Worm (Caenorhabditis elegans): ENCODE data around the gene rpl-10.

Gene rpl-10

DNA sequence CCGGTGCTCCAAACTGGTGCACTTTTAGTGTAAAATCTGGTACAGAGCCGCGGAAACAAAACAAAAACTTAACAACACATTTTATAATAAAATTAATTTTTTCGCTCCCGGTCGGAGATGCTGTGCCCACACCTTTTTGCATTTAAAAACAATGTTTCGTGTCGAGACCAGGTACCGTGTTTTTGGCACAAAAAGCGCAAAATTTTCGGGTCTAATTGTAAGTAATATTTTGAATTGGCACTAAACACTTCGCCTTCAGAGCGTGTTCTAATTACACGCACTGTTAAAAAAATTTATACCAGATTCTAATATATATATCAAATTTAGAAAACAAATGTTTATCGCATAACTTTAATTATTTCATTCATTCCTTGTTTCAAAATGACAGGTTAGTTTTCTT, 37.8 kb downstream of the rpl-10 start, which contains the start of gene dylt-3:
Gene dylt-3 (plus strand): TSS at position 301 of the 400 bp plus-strand sequence.
- TF ChIP-seq med-1 (GFP tag; optimal IDR thresholded peaks at IDR 0.05; ENCODE audit: insufficient read depth) (no peak), klf-2 (GFP tag; conservative IDR thresholded peaks at IDR 0.05) (no peak), ref-1 (GFP tag; conservative IDR thresholded peaks at IDR 0.05) (no peak), flt-1 (GFP tag; IDR thresholded peaks at IDR 0.05) (no peak), tab-1 (GFP tag; IDR thresholded peaks at IDR 0.05) (no peak), T22C8.4 (GFP tag; IDR thresholded peaks at IDR 0.05) (no peak), ztf-23 (GFP tag; IDR thresholded peaks at IDR 0.05) (no peak), ztf-29 (GFP tag; IDR thresholded peaks at IDR 0.05) (no peak), cog-1 (tag; optimal IDR thresholded peaks at IDR 0.05) (no peak)

DNA sequence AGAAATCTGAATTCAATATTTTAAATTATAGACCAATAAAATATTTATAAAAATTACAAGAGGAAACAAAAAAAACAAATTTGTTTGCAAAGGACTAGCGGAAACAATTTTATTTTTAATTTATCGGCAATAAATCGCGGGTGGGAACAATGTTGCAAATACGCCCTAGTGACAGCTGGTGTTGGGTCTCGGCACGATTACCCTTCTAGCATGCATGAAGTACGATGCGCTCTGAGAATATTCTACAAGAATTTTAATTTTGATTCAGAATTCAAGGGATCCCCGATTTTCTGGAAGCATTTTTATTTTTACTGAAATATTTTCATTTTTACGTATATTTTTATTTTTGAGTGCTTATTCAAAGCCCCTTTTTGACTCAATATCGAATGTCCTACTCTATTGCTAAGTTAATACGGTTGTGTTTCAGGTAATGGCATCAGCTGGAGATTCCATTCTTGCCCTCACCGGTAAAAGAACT, 41.4 kb downstream of the rpl-10 start, which contains the start of the genes mig-5 and cct-1:
Gene mig-5 (minus strand): TSS at position 8 of the 478 bp plus-strand sequence.
Gene cct-1 (plus strand): TSS at position 428 of the 478 bp plus-strand sequence.
- TF ChIP-seq flt-1 (GFP tag; IDR thresholded peaks at IDR 0.05): peak; percentile 71
- TF ChIP-seq ztf-23 (GFP tag; IDR thresholded peaks at IDR 0.05): no peak; the same call in 1 of the 2 replicates
- peak; percentile 84 for TF ChIP-seq cog-1 (tag; optimal IDR thresholded peaks at IDR 0.05)

DNA sequence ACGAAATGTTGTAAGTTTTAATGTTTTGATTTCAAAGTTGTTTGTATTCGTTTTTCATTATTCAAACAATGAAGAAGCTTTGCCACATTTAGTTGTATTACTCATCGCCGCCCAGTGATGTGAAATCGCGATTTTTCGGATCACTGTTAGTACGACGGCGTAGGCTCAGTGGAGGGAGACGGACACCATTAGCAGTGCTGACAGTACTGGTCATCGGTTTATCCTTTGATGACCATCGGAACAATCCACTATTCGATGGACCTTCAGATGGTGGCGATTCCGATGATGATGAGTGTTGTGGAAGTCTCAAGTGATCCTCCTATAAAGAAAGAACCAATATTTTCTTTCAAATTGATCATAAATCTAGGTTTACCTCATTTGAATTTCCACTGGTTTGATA, 43.8 kb downstream of the rpl-10 start:
- TF ChIP-seq ztf-29 (GFP tag; IDR thresholded peaks at IDR 0.05): no peak
- TF ChIP-seq tab-1 (GFP tag; IDR thresholded peaks at IDR 0.05): no peak
- TF ChIP-seq T22C8.4 (GFP tag; IDR thresholded peaks at IDR 0.05): no peak
- TF ChIP-seq klf-2 (GFP tag; conservative IDR thresholded peaks at IDR 0.05): no peak
- TF ChIP-seq ztf-23 (GFP tag; IDR thresholded peaks at IDR 0.05): no peak
- no peak for TF ChIP-seq ref-1 (GFP tag; conservative IDR thresholded peaks at IDR 0.05)
- no peak for TF ChIP-seq med-1 (GFP tag; optimal IDR thresholded peaks at IDR 0.05; ENCODE audit: insufficient read depth)
- TF ChIP-seq flt-1 (GFP tag; IDR thresholded peaks at IDR 0.05): no peak
- no peak for TF ChIP-seq cog-1 (tag; optimal IDR thresholded peaks at IDR 0.05)

DNA sequence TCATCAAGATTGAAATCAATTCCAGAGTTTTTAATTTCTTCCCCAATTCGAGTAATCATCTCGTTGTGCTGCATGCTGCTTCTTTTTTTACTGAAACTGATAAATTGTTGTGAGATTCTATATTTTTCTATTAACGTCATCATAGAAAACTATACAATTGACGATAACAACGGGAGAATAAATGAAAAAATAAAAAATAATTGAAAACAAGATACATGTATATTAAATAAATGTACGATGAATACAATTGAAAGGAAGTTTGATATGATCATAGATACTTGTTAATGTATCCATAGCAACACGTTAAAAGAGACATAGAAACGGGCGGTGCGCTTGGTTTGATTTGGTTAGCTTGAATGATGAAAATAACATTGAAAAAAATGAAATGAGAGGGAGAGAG, 46.8 kb downstream of the rpl-10 start, which contains the start of gene T05C12.8:
Gene T05C12.8 (minus strand): TSS at position 101 of the 400 bp plus-strand sequence.
- TF ChIP-seq ref-1 (GFP tag; conservative IDR thresholded peaks at IDR 0.05) (no peak), T22C8.4 (GFP tag; IDR thresholded peaks at IDR 0.05) (no peak), ztf-29 (GFP tag; IDR thresholded peaks at IDR 0.05) (no peak), tab-1 (GFP tag; IDR thresholded peaks at IDR 0.05) (no peak), cog-1 (tag; optimal IDR thresholded peaks at IDR 0.05) (no peak), klf-2 (GFP tag; conservative IDR thresholded peaks at IDR 0.05) (no peak), ztf-23 (GFP tag; IDR thresholded peaks at IDR 0.05) (no peak), flt-1 (GFP tag; IDR thresholded peaks at IDR 0.05) (no peak), med-1 (GFP tag; optimal IDR thresholded peaks at IDR 0.05; ENCODE audit: insufficient read depth) (no peak)

DNA sequence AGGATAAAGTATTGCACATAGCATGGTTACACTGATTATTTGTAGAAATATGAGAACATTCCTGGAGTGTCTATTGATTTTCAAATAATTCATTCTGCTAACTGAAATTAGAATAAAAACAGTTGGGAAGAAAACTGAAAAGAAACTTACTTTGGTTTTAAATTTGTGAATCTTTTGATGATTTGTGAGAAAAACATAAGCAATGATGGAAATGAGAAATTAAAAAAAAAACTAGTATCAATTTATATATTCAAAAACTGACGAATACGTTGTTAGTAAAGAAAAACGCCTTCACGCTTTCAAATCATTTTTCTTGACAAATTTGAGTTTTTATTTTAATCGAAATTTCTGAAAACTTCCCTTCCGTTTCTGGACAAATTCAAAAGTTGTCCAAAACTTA, 49.4 kb downstream of the rpl-10 start, which contains the start of gene T05C12.9:
Gene T05C12.9 (minus strand): TSS at position 101 of the 400 bp plus-strand sequence.
- no peak for TF ChIP-seq T22C8.4 (GFP tag; IDR thresholded peaks at IDR 0.05)
- TF ChIP-seq ztf-23 (GFP tag; IDR thresholded peaks at IDR 0.05): no peak
- no peak for TF ChIP-seq tab-1 (GFP tag; IDR thresholded peaks at IDR 0.05)
- TF ChIP-seq klf-2 (GFP tag; conservative IDR thresholded peaks at IDR 0.05): no peak
- no peak for TF ChIP-seq cog-1 (tag; optimal IDR thresholded peaks at IDR 0.05)
- TF ChIP-seq ztf-29 (GFP tag; IDR thresholded peaks at IDR 0.05): no peak
- no peak for TF ChIP-seq med-1 (GFP tag; optimal IDR thresholded peaks at IDR 0.05; ENCODE audit: insufficient read depth)
- no peak for TF ChIP-seq ref-1 (GFP tag; conservative IDR thresholded peaks at IDR 0.05)
- TF ChIP-seq flt-1 (GFP tag; IDR thresholded peaks at IDR 0.05): no peak

DNA sequence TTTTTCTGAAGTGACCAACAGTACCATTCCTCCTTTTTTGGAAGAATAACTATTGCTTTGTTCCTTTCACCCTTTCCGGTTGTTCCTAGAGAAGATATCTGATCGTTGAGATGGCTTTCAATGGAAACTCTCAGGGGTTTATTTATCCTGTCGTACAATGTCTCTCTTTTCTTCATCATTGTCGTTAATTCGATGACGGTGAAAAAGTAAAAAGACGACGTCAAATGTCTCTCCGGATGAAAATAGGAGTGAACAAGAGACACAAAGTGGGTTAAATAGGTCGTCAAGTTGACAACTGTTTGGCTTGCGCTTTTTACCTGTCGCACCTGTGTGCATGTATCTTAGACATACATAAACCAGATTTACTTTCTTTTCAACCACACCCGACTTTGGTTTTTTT, 50.2 kb downstream of the rpl-10 start:
- no peak for TF ChIP-seq flt-1 (GFP tag; IDR thresholded peaks at IDR 0.05)
- no peak for TF ChIP-seq cog-1 (tag; optimal IDR thresholded peaks at IDR 0.05)
- no peak for TF ChIP-seq klf-2 (GFP tag; conservative IDR thresholded peaks at IDR 0.05)
- TF ChIP-seq ztf-23 (GFP tag; IDR thresholded peaks at IDR 0.05): no peak
